Fruit fly (Drosophila melanogaster): Measurements from ENCODE around the gene CG17234.

The CG17234 gene

DNA sequence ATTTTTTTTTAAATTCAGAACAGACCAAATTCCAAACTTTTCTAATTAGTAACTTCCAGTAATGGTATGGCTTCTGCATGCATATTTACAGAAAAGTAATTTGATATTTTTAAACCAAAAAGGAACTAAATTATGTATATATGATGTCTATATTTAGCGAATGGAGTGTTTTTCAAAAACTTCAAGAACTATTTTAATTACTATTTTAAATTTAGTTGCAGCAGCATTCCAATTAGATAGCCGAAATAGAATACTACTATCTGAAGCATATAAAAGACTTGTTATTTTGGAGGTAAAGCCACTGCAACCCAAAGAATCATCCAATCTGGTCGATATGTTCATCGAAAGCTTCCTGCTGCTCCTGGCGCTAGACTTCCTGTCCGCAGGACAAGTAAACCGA, at the start of gene CG17234:
Gene CG17234 (plus strand): TSS at position 301 of the 400 bp plus-strand sequence.
- TF ChIP-seq fru (GFP tag; optimal IDR thresholded peaks at IDR 0.05) (no peak), pan (optimal IDR thresholded peaks at IDR 0.05) (no peak), Hnf4 (GFP tag; optimal IDR thresholded peaks at IDR 0.05) (no peak), Abd-B (GFP tag; optimal IDR thresholded peaks at IDR 0.05) (no peak), CrebA (GFP tag; optimal IDR thresholded peaks at IDR 0.05; ENCODE audit: borderline replicate concordance) (no peak), brk (GFP tag; optimal IDR thresholded peaks at IDR 0.05) (no peak), lola (GFP tag; optimal IDR thresholded peaks at IDR 0.05) (no peak), GATAd (GFP tag; optimal IDR thresholded peaks at IDR 0.05) (no peak)

DNA sequence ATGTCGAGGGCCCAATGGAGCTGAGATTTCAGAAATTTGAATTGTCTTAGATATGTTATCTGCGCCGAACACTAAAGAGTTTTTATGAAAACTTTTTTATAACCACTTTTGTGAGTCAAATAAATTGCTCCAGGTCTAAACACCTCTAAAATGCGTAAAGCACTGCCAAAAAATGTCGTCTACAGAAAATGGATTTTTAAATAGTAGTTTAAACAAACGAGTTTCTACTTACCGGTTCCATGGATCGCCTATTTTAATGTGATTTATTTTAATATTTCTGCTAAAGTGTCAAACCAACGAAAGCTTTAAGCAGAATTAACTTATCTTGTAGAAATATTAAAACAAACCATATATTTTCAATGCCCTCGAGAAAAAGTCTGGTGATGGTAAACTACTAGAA, 46.8 kb upstream of the CG17234 start, which contains the start of gene CG31668:
Gene CG31668 (minus strand): TSS at position 101 of the 400 bp plus-strand sequence.
- TF ChIP-seq Hr83 (GFP tag; optimal IDR thresholded peaks at IDR 0.05; ENCODE audit: poor library complexity, severe bottlenecking) (no peak), rgr (GFP tag; optimal IDR thresholded peaks at IDR 0.05) (no peak), CG9705 (GFP tag; optimal IDR thresholded peaks at IDR 0.05) (no peak), CrebA (GFP tag; optimal IDR thresholded peaks at IDR 0.05; ENCODE audit: borderline replicate concordance) (no peak), Dif (GFP tag; optimal IDR thresholded peaks at IDR 0.05; ENCODE audit: partially characterized antibody) (no peak), usp (GFP tag; optimal IDR thresholded peaks at IDR 0.05) (no peak), psq (GFP tag; optimal IDR thresholded peaks at IDR 0.05) (no peak), brk (GFP tag; optimal IDR thresholded peaks at IDR 0.05) (no peak), sage (GFP tag; optimal IDR thresholded peaks at IDR 0.05) (no peak), fru (GFP tag; optimal IDR thresholded peaks at IDR 0.05) (no peak), OdsH (GFP tag; optimal IDR thresholded peaks at IDR 0.05) (no peak), tai (GFP tag; optimal IDR thresholded peaks at IDR 0.05) (no peak), Rel (GFP tag; optimal IDR thresholded peaks at IDR 0.05) (no peak), Rel (tag; optimal IDR thresholded peaks at IDR 0.05) (no peak), Sp1 (GFP tag; optimal IDR thresholded peaks at IDR 0.05) (no peak), dsf (GFP tag; optimal IDR thresholded peaks at IDR 0.05; ENCODE audit: borderline replicate concordance) (no peak), h (GFP tag; optimal IDR thresholded peaks at IDR 0.05) (no peak), jim (GFP tag; optimal IDR thresholded peaks at IDR 0.05) (no peak), dmrt93B (GFP tag; optimal IDR thresholded peaks at IDR 0.05) (no peak), Vsx2 (GFP tag; optimal IDR thresholded peaks at IDR 0.05; ENCODE audit: partially characterized antibody) (no peak)

DNA sequence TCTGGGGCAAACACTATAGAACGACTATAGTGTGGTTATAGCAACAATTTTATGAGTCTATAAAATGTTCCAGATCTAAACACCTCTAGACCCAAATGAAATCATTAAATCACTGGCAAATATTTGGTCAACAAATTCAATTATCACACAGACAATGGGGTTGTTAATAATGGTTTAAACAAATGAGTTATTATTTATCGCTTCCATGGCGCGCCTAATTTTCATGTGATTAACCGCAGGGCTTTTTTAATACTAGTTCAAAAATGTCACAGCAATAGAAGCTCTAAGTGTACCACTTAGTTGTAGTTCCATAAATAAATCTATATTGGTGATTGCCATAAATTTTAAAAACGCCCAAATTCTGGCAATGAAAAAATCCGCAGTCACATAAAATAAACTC, 43.8 kb upstream of the CG17234 start, which contains the start of gene CG33124:
Gene CG33124 (minus strand): TSS at position 101 of the 400 bp plus-strand sequence.
- no peak for TF ChIP-seq HLH106 (tag; optimal IDR thresholded peaks at IDR 0.05)
- no peak for TF ChIP-seq brk (GFP tag; optimal IDR thresholded peaks at IDR 0.05)
- no peak for TF ChIP-seq dmrt93B (GFP tag; optimal IDR thresholded peaks at IDR 0.05)
- TF ChIP-seq Rel (GFP tag; optimal IDR thresholded peaks at IDR 0.05) = no peak
- no peak for TF ChIP-seq Rel (tag; optimal IDR thresholded peaks at IDR 0.05)

DNA sequence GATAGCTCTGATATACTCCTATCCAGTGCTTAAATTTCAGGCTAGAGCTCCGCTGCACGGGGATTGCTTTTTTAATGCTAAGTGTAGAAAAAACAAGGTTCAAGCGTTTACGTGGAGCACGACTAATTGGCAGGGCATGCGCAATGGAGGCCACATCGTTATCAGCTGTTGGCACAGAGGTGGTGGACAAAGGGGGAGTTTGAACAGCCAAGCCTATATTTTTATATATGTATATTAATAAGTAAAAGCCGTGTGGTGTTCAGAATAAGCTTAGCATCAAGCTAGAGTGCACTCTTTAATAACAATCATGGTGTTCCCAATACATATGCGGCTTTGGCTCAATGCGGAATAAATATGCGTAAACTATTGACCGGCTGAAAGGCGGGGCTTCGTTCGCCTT, 40.4 kb upstream of the CG17234 start, which contains the start of gene CG15385:
Gene CG15385 (minus strand): TSS at position 94 of the 400 bp plus-strand sequence.
- TF ChIP-seq Rel (GFP tag; optimal IDR thresholded peaks at IDR 0.05) = no peak
- peak; percentile 54 for TF ChIP-seq Rel (tag; optimal IDR thresholded peaks at IDR 0.05)
- no peak for TF ChIP-seq CrebA (GFP tag; optimal IDR thresholded peaks at IDR 0.05; ENCODE audit: borderline replicate concordance)
- TF ChIP-seq Hnf4 (GFP tag; optimal IDR thresholded peaks at IDR 0.05) = no peak
- TF ChIP-seq Dif (GFP tag; optimal IDR thresholded peaks at IDR 0.05; ENCODE audit: partially characterized antibody) = peak; percentile 61

DNA sequence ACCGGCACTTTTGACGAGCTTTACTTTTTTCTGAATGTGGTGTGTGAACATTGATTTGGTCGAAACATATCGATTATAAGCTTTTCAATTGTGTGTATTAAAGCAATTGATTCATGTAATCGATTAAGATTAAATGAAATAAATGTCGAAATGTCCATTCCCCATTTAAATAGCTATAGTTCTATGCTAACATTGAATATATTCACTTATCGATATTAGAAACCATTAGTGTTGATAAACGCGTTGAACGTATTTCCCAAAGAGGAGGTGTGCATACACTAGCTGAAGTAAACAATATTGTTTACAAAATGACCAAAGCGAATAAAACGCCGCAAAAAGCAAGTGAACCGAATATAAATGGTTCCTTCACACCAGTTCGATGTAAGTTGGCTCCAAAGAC, 38.8 kb upstream of the CG17234 start, which contains the start of the genes Uch and CG34174:
Gene Uch (minus strand): TSS at position 208 of the 400 bp plus-strand sequence.
Gene CG34174 (plus strand): TSS at position 263 of the 400 bp plus-strand sequence.
- no peak for TF ChIP-seq pan (optimal IDR thresholded peaks at IDR 0.05)
- no peak for TF ChIP-seq Jra (GFP tag; optimal IDR thresholded peaks at IDR 0.05)
- TF ChIP-seq h (GFP tag; optimal IDR thresholded peaks at IDR 0.05) = peak; percentile 67
- TF ChIP-seq dl (GFP tag; optimal IDR thresholded peaks at IDR 0.05; ENCODE audit: insufficient read depth in 1 of 2, partially characterized antibody in 2 of 2) = no peak
- no peak for TF ChIP-seq jim (GFP tag; optimal IDR thresholded peaks at IDR 0.05)
- TF ChIP-seq dsf (GFP tag; optimal IDR thresholded peaks at IDR 0.05; ENCODE audit: borderline replicate concordance) = no peak
- TF ChIP-seq Abd-B (GFP tag; optimal IDR thresholded peaks at IDR 0.05) = no peak
- TF ChIP-seq Sp1 (GFP tag; optimal IDR thresholded peaks at IDR 0.05) = peak; percentile 64
- TF ChIP-seq Rel (GFP tag; optimal IDR thresholded peaks at IDR 0.05) = no peak
- TF ChIP-seq Rel (tag; optimal IDR thresholded peaks at IDR 0.05) = peak; percentile 52
- no peak for TF ChIP-seq usp (GFP tag; optimal IDR thresholded peaks at IDR 0.05)
- TF ChIP-seq Hr78 (GFP tag; optimal IDR thresholded peaks at IDR 0.05) = no peak
- TF ChIP-seq CG32264 (GFP tag; optimal IDR thresholded peaks at IDR 0.05) = no peak
- TF ChIP-seq tai (GFP tag; optimal IDR thresholded peaks at IDR 0.05) = no peak
- TF ChIP-seq N (GFP tag; optimal IDR thresholded peaks at IDR 0.05) = no peak
- no peak for TF ChIP-seq brk (GFP tag; optimal IDR thresholded peaks at IDR 0.05)
- peak in 1 of 2 experiments; percentile 30 for TF ChIP-seq foxo (GFP tag; optimal IDR thresholded peaks at IDR 0.05)
- no peak for TF ChIP-seq sv (GFP tag; optimal IDR thresholded peaks at IDR 0.05)
- TF ChIP-seq sage (GFP tag; optimal IDR thresholded peaks at IDR 0.05) = no peak
- TF ChIP-seq lola (GFP tag; optimal IDR thresholded peaks at IDR 0.05) = no peak
- TF ChIP-seq woc (GFP tag; optimal IDR thresholded peaks at IDR 0.05) = no peak
- peak; percentile 55 for TF ChIP-seq CG9705 (GFP tag; optimal IDR thresholded peaks at IDR 0.05)
- no peak for TF ChIP-seq Dfd (GFP tag; optimal IDR thresholded peaks at IDR 0.05)
- TF ChIP-seq HLH106 (tag; optimal IDR thresholded peaks at IDR 0.05) = peak; percentile 32
- peak; percentile 36 for TF ChIP-seq OdsH (GFP tag; optimal IDR thresholded peaks at IDR 0.05)
- no peak for TF ChIP-seq CrebA (GFP tag; optimal IDR thresholded peaks at IDR 0.05; ENCODE audit: borderline replicate concordance)
- no peak for TF ChIP-seq fru (GFP tag; optimal IDR thresholded peaks at IDR 0.05)
- TF ChIP-seq rgr (GFP tag; optimal IDR thresholded peaks at IDR 0.05) = peak; percentile 73
- TF ChIP-seq Hnf4 (GFP tag; optimal IDR thresholded peaks at IDR 0.05) = no peak
- peak; percentile 2 for TF ChIP-seq psq (GFP tag; optimal IDR thresholded peaks at IDR 0.05)
- no peak for TF ChIP-seq Mio (GFP tag; optimal IDR thresholded peaks at IDR 0.05)
- no peak for TF ChIP-seq br (GFP tag; optimal IDR thresholded peaks at IDR 0.05)
- no peak for TF ChIP-seq Vsx2 (GFP tag; optimal IDR thresholded peaks at IDR 0.05; ENCODE audit: partially characterized antibody)

Measured in whole organism, wandering third instar larva.